Fruit fly (Drosophila melanogaster) S2 (cell line): ENCODE measurements around the gene Qtzl.

Experiments
- CG8478 ChIP-seq: fragments of >200 bp; optimal IDR thresholded peaks from 2 replicates; lab custom pipeline; 2018
- CTCF ChIP-seq, 2 experiments: fragments of >200 bp; optimal IDR thresholded peaks; 2 replicates each; lab custom pipeline; 2018

DNA sequence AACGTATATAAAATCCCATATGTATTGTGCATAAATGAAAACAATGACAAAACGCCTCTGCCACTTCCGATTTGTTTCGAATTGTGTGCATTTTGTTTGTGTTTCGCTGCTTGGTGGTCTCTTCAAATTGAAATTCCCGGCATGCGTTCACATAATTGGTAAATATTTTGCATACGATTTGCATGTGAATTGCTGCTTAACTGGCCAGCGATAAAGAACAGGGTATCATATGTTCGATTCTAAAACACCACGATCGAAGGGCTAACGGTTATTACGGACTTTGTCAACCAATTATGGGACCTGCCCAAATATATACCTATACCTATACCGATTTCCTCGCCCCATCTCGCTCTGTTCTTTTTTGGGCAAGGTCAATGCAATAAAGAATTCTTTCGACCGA, 32.6 kb downstream of the Qtzl start:
- TF ChIP-seq CTCF (optimal IDR thresholded peaks at IDR 0.05; lab: Kevin White, UChicago) (no peak), CG8478 (no peak)
